Fruit fly (Drosophila melanogaster) whole organism, pupa: ENCODE measurements around the gene sob.

Experiments used
- CG15710 ChIP-seq: fragments of 200-800 bp; sonication (Bioruptor generic); optimal IDR thresholded peaks from 2 replicates; lab custom pipeline; 2018; ENCODE audit warnings: missing biosample characterization, mild to moderate bottlenecking, missing genetic modification characterization, moderate library complexity
- CG9948 ChIP-seq: fragments of 200-800 bp; sonication (Bioruptor generic); optimal IDR thresholded peaks from 2 replicates; lab custom pipeline; 2018; ENCODE audit warnings: missing biosample characterization, mild to moderate bottlenecking, missing genetic modification characterization, moderate library complexity
- EcR ChIP-seq: fragments of 200-800 bp; sonication (Bioruptor generic); optimal IDR thresholded peaks from 3 replicates; lab custom pipeline; 2019; ENCODE audit warnings: missing biosample characterization, missing genetic modification characterization, mild to moderate bottlenecking, moderate library complexity, missing genetic modification reagents
- Pif1B ChIP-seq: fragments of 200-800 bp; sonication (Bioruptor generic); optimal IDR thresholded peaks from 3 replicates; lab custom pipeline; 2016; ENCODE audit warnings: missing biosample characterization, missing genetic modification characterization
- gl ChIP-seq: fragments of 200-800 bp; sonication (Bioruptor generic); optimal IDR thresholded peaks from 2 replicates; lab custom pipeline; 2018; ENCODE audit warnings: missing biosample characterization, mild to moderate bottlenecking, missing genetic modification characterization

- TF ChIP-seq Pif1B (GFP tag; lab: Kevin White, UChicago) (no peak), gl (no peak), CG9948 (tag; lab: Kevin White, UChicago) (no peak), EcR (no peak), CG15710 (tag; lab: Kevin White, UChicago) (no peak)
These were observed 33.1 kb downstream of the sob start for dm6 chr2L:3547512-3547911.
